Fruit fly (Drosophila melanogaster) whole organism, embryonic: ENCODE data around the gene Jarid2.

ENCODE experiments used
- Adf1 ChIP-seq: fragments of 200-800 bp; sonication (Bioruptor generic); IDR thresholded peaks from 2 replicates; pipeline ENCODE4 v1.3.6; 2022; ENCODE audit warnings: missing biosample characterization, missing genetic modification characterization
- Bdp1 ChIP-seq: fragments of 200-800 bp; sonication (Bioruptor generic); optimal IDR thresholded peaks from 3 replicates; lab custom pipeline; 2016; ENCODE audit warnings: missing biosample characterization, missing genetic modification characterization
- CG10543 ChIP-seq: fragments of 200-800 bp; sonication (Bioruptor generic); optimal IDR thresholded peaks from 3 replicates; lab custom pipeline; 2017; ENCODE audit warnings: missing biosample characterization, mild to moderate bottlenecking, missing genetic modification characterization, moderate library complexity
- CG11247 ChIP-seq: fragments of 200-800 bp; sonication (Bioruptor generic); IDR thresholded peaks from 2 replicates; pipeline ENCODE4 v1.3.6; 2022; ENCODE audit warnings: missing biosample characterization, missing genetic modification characterization
- CG11504 ChIP-seq: fragments of 200-800 bp; sonication (Bioruptor generic); optimal IDR thresholded peaks from 3 replicates; lab custom pipeline; 2019; ENCODE audit warnings: missing biosample characterization, mild to moderate bottlenecking, missing genetic modification characterization, moderate library complexity
- CG12391 ChIP-seq: fragments of 200-800 bp; sonication (Bioruptor generic); optimal IDR thresholded peaks from 3 replicates; lab custom pipeline; 2018; ENCODE audit warnings: missing biosample characterization, mild to moderate bottlenecking, missing genetic modification characterization, moderate library complexity
- CG14014 ChIP-seq: fragments of 200-800 bp; sonication (Bioruptor generic); IDR thresholded peaks from 2 replicates; pipeline ENCODE4 v1.3.6; 2022; ENCODE audit warnings: missing biosample characterization, missing genetic modification characterization
- CG1647 ChIP-seq: fragments of 200-800 bp; sonication (Bioruptor generic); optimal IDR thresholded peaks from 3 replicates; lab custom pipeline; 2016; ENCODE audit warnings: missing biosample characterization, missing genetic modification characterization
- CG18476 ChIP-seq: fragments of 200-800 bp; sonication (Bioruptor generic); optimal IDR thresholded peaks from 2 replicates; lab custom pipeline; 2016; ENCODE audit warnings: missing biosample characterization, mild to moderate bottlenecking, missing genetic modification characterization
- CG2889 ChIP-seq: fragments of 200-800 bp; sonication (Bioruptor generic); IDR thresholded peaks from 3 replicates; pipeline ENCODE4 v1.3.6; 2022; ENCODE audit warnings: missing biosample characterization, missing genetic modification characterization
- CG31224 ChIP-seq: fragments of 200-800 bp; sonication (Bioruptor generic); IDR thresholded peaks from 2 replicates; pipeline ENCODE4 v1.3.6; 2022; ENCODE audit warnings: missing biosample characterization, missing genetic modification characterization
- CG32772 ChIP-seq: fragments of 200-800 bp; sonication (Bioruptor generic); IDR thresholded peaks from 2 replicates; pipeline ENCODE4 v1.3.6; 2022; ENCODE audit warnings: missing biosample characterization, missing genetic modification characterization
- CG34376 ChIP-seq: fragments of 200-800 bp; sonication (Bioruptor generic); optimal IDR thresholded peaks from 2 replicates; lab custom pipeline; 2018; ENCODE audit warnings: missing biosample characterization, mild to moderate bottlenecking, missing genetic modification characterization
- CG3838 ChIP-seq: fragments of 200-800 bp; sonication (Bioruptor generic); optimal IDR thresholded peaks from 3 replicates; lab custom pipeline; 2016; ENCODE audit warnings: missing biosample characterization, missing genetic modification characterization
- CG42726 ChIP-seq: fragments of 200-800 bp; sonication (Bioruptor generic); IDR thresholded peaks from 2 replicates; pipeline ENCODE4 v1.3.6; 2022; ENCODE audit warnings: missing biosample characterization, missing genetic modification characterization; ENCODE audit not compliant: partially characterized antibody
- CG4360 ChIP-seq: fragments of 200-800 bp; sonication (Bioruptor generic); IDR thresholded peaks from 2 replicates; pipeline ENCODE4 v1.3.6; 2022; ENCODE audit warnings: missing biosample characterization, missing genetic modification characterization
- CG4617 ChIP-seq: fragments of 200-800 bp; sonication (Bioruptor generic); optimal IDR thresholded peaks from 3 replicates; lab custom pipeline; 2016; ENCODE audit warnings: missing biosample characterization, missing genetic modification characterization, borderline replicate concordance
- CG8281 ChIP-seq: fragments of 200-800 bp; sonication (Bioruptor generic); optimal IDR thresholded peaks from 2 replicates; lab custom pipeline; 2018; ENCODE audit warnings: missing biosample characterization, mild to moderate bottlenecking, missing genetic modification characterization, moderate library complexity
- CG8765 ChIP-seq: fragments of 200-800 bp; sonication (Bioruptor generic); IDR thresholded peaks from 2 replicates; pipeline ENCODE4 v1.3.6; 2022; ENCODE audit warnings: missing biosample characterization, missing genetic modification characterization
- CG9932 ChIP-seq: fragments of 200-800 bp; sonication (Bioruptor generic); IDR thresholded peaks from 2 replicates; pipeline ENCODE4 v1.3.6; 2022; ENCODE audit warnings: missing biosample characterization, missing genetic modification characterization
- CoRest ChIP-seq: fragments of 200-800 bp; sonication (Bioruptor generic); optimal IDR thresholded peaks from 3 replicates; lab custom pipeline; 2018; ENCODE audit warnings: missing biosample characterization, mild to moderate bottlenecking, missing genetic modification characterization, moderate library complexity
- E2f1 ChIP-seq: fragments of 200-800 bp; sonication (Bioruptor generic); IDR thresholded peaks from 2 replicates; pipeline ENCODE4 v1.3.6; 2022; ENCODE audit warnings: missing biosample characterization, missing genetic modification characterization
- E2f2 ChIP-seq: fragments of 200-800 bp; sonication (Bioruptor generic); IDR thresholded peaks from 2 replicates; pipeline ENCODE4 v1.3.6; 2022; ENCODE audit warnings: missing biosample characterization, missing genetic modification characterization
- Hsf ChIP-seq: fragments of 200-800 bp; sonication (Bioruptor generic); optimal IDR thresholded peaks from 3 replicates; lab custom pipeline; 2016; ENCODE audit warnings: missing biosample characterization, missing genetic modification characterization
- Lpt ChIP-seq: fragments of >200 bp; optimal IDR thresholded peaks from 2 replicates; lab custom pipeline; 2018; ENCODE audit warnings: missing biosample characterization, missing genetic modification characterization
- NFAT ChIP-seq: fragments of 200-800 bp; sonication (Bioruptor generic); IDR thresholded peaks from 2 replicates; pipeline ENCODE4 v1.3.6; 2022; ENCODE audit warnings: missing biosample characterization, missing genetic modification characterization
- Oli ChIP-seq: fragments of 200-800 bp; sonication (Bioruptor generic); optimal IDR thresholded peaks from 2 replicates; lab custom pipeline; 2018; ENCODE audit warnings: missing biosample characterization, mild to moderate bottlenecking, missing genetic modification characterization, moderate library complexity
- Ptx1 ChIP-seq: fragments of 200-800 bp; sonication (Bioruptor generic); IDR thresholded peaks from 2 replicates; pipeline ENCODE4 v1.3.6; 2022; ENCODE audit warnings: missing biosample characterization, missing genetic modification characterization
- Rx ChIP-seq: fragments of 200-800 bp; sonication (Bioruptor generic); IDR thresholded peaks from 2 replicates; pipeline ENCODE4 v1.3.6; 2022; ENCODE audit warnings: missing biosample characterization, missing genetic modification characterization
- ap ChIP-seq: fragments of 200-800 bp; sonication (Bioruptor generic); IDR thresholded peaks from 2 replicates; pipeline ENCODE4 v1.3.6; 2022; ENCODE audit warnings: missing biosample characterization, missing genetic modification characterization
- ash1 ChIP-seq: fragments of 200-800 bp; sonication (Bioruptor generic); optimal IDR thresholded peaks from 2 replicates; lab custom pipeline; 2018; ENCODE audit warnings: missing biosample characterization, mild to moderate bottlenecking, missing genetic modification characterization
- br ChIP-seq: fragments of >200 bp; optimal IDR thresholded peaks from 2 replicates; lab custom pipeline; 2017
- caup ChIP-seq: fragments of 200-800 bp; sonication (Bioruptor generic); optimal IDR thresholded peaks from 3 replicates; lab custom pipeline; 2017; ENCODE audit warnings: missing biosample characterization, mild to moderate bottlenecking, missing genetic modification characterization, moderate library complexity; ENCODE audit not compliant: severe bottlenecking
- ci ChIP-seq: fragments of 200-800 bp; sonication (Bioruptor generic); IDR thresholded peaks from 3 replicates; pipeline ENCODE4 v1.3.6; 2022; ENCODE audit warnings: missing biosample characterization, missing genetic modification characterization
- dan ChIP-seq: fragments of 200-800 bp; sonication (Bioruptor generic); IDR thresholded peaks from 2 replicates; pipeline ENCODE4 v1.3.6; 2022; ENCODE audit warnings: missing biosample characterization, missing genetic modification characterization
- dimm ChIP-seq: fragments of 200-800 bp; sonication (Bioruptor generic); IDR thresholded peaks from 2 replicates; pipeline ENCODE4 v1.3.6; 2022; ENCODE audit warnings: missing biosample characterization, missing genetic modification characterization
- dpn ChIP-seq, 2 experiments: fragments of 200-800 bp; sonication (Bioruptor generic); optimal IDR thresholded peaks; 3 replicates each; lab custom pipeline; 2016; ENCODE audit warnings: missing biosample characterization in 2 of 2, missing genetic modification characterization in 2 of 2
- emc ChIP-seq: fragments of 200-800 bp; sonication (Bioruptor generic); optimal IDR thresholded peaks from 2 replicates; lab custom pipeline; 2016; ENCODE audit warnings: missing biosample characterization, missing genetic modification characterization
- fd102C ChIP-seq: fragments of 200-800 bp; sonication (Bioruptor generic); optimal IDR thresholded peaks from 2 replicates; lab custom pipeline; 2018; ENCODE audit warnings: missing biosample characterization, mild to moderate bottlenecking, missing genetic modification characterization, moderate library complexity
- gcm ChIP-seq: fragments of 200-800 bp; sonication (Bioruptor generic); optimal IDR thresholded peaks from 2 replicates; lab custom pipeline; 2019; ENCODE audit warnings: missing biosample characterization, mild to moderate bottlenecking, missing genetic modification characterization, moderate library complexity
- ind ChIP-seq: fragments of 200-800 bp; sonication (Bioruptor generic); optimal IDR thresholded peaks from 3 replicates; lab custom pipeline; 2016; ENCODE audit warnings: missing biosample characterization, missing genetic modification characterization
- inv ChIP-seq: fragments of 200-800 bp; sonication (Bioruptor generic); IDR thresholded peaks from 2 replicates; pipeline ENCODE4 v1.3.6; 2022; ENCODE audit warnings: missing biosample characterization, missing genetic modification characterization; ENCODE audit not compliant: partially characterized antibody
- jigr1 ChIP-seq: fragments of 200-800 bp; sonication (Bioruptor generic); IDR thresholded peaks from 3 replicates; pipeline ENCODE4 v1.3.6; 2022; ENCODE audit warnings: missing biosample characterization, missing genetic modification characterization
- kay ChIP-seq: fragments of 200-800 bp; sonication (Bioruptor generic); optimal IDR thresholded peaks from 2 replicates; lab custom pipeline; 2016; ENCODE audit warnings: missing biosample characterization, missing genetic modification characterization
- nom ChIP-seq: fragments of 200-800 bp; sonication (Bioruptor generic); optimal IDR thresholded peaks from 2 replicates; lab custom pipeline; 2017; ENCODE audit warnings: missing biosample characterization, missing genetic modification characterization, mild to moderate bottlenecking, moderate library complexity, missing genetic modification reagents
- pros ChIP-seq: fragments of 200-800 bp; sonication (Bioruptor generic); optimal IDR thresholded peaks from 3 replicates; lab custom pipeline; 2019; ENCODE audit warnings: missing biosample characterization, mild to moderate bottlenecking, missing genetic modification characterization, moderate library complexity
- rib ChIP-seq: fragments of 200-800 bp; sonication (Bioruptor generic); IDR thresholded peaks from 2 replicates; pipeline ENCODE4 v1.3.6; 2022; ENCODE audit warnings: missing biosample characterization, missing genetic modification characterization
- scrt ChIP-seq: fragments of 200-800 bp; sonication (Bioruptor generic); optimal IDR thresholded peaks from 2 replicates; lab custom pipeline; 2018; ENCODE audit warnings: missing biosample characterization, mild to moderate bottlenecking, missing genetic modification characterization, moderate library complexity
- tgo ChIP-seq: fragments of 200-800 bp; sonication (Bioruptor generic); IDR thresholded peaks from 3 replicates; pipeline ENCODE4 v1.3.6; 2022; ENCODE audit warnings: missing biosample characterization, missing genetic modification characterization
- tll ChIP-seq, 2 experiments: fragments of 200-800 bp in 1 of 2; fragments of >200 bp in 1 of 2; sonication (Bioruptor generic) in 1 of 2; optimal IDR thresholded peaks; 2 replicates each; lab custom pipeline; 2017 to 2019; ENCODE audit warnings: missing biosample characterization in 2 of 2, missing genetic modification characterization in 2 of 2, mild to moderate bottlenecking in 1 of 2, moderate library complexity in 1 of 2
- tx ChIP-seq: fragments of 200-800 bp; sonication (Bioruptor generic); optimal IDR thresholded peaks from 2 replicates; lab custom pipeline; 2016; ENCODE audit warnings: missing biosample characterization, missing genetic modification characterization

The Jarid2 gene

DNA sequence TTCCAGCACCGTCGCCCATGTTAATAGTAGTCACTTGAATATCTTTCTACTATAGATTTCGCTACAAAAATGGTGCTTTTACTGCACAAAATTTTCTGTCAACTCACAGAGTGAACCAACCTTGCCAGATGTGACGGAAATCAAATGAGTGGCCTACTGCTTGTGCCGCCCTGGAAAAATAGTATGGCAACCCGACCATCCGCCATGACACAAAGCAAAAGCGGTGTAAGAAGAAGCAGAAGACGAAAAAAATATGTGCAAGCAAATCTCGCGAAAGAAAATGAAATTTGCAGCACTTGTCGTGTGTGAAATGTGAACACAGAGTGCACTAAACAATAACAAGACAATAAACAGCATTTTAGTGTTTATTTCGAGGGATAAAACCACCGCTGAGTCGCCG, at the start of gene Jarid2, which contains the start of gene Uch-L5:
TSS of gene Jarid2 (plus strand) at position 210 of the 400 bp plus-strand sequence.
TSS of gene Uch-L5 (minus strand) at position 137 of the 400 bp plus-strand sequence.
- peak; percentile 37 for TF ChIP-seq caup (GFP tag; lab: Kevin White, UChicago)
- peak; percentile 40 for TF ChIP-seq nom (GFP tag; lab: Kevin White, UChicago)
- no peak for TF ChIP-seq Lpt (GFP tag; lab: Kevin White, UChicago)
- peak; percentile 31; the same call in 1 of the 2 replicates for TF ChIP-seq CG32772 (GFP tag; lab: Robert Waterston, UW)
- TF ChIP-seq tgo (GFP tag; lab: Robert Waterston, UW), result no peak
- no peak for TF ChIP-seq CG3838
- TF ChIP-seq CoRest (tag; lab: Kevin White, UChicago), result peak; percentile 28
- peak; percentile 46 for TF ChIP-seq ash1
- peak; percentile 69 for TF ChIP-seq NFAT (GFP tag; lab: Robert Waterston, UW)
- TF ChIP-seq CG8765 (GFP tag; lab: Robert Waterston, UW), result no peak
- TF ChIP-seq CG8281 (tag; lab: Kevin White, UChicago), result no peak
- no peak for TF ChIP-seq Oli (tag; lab: Kevin White, UChicago)
- TF ChIP-seq scrt (GFP tag; lab: Kevin White, UChicago), result no peak
- no peak for TF ChIP-seq ap (GFP tag; lab: Robert Waterston, UW)
- peak; percentile 12 for TF ChIP-seq CG4360 (GFP tag; lab: Robert Waterston, UW)
- peak; percentile 43; the same call in 1 of the 2 replicates for TF ChIP-seq Rx (GFP tag; lab: Robert Waterston, UW)
- peak; percentile 46 for TF ChIP-seq CG1647 (GFP tag; lab: Kevin White, UChicago)
- peak; percentile 67 for TF ChIP-seq CG42726 (GFP tag; lab: Robert Waterston, UW)
- TF ChIP-seq Ptx1 (GFP tag; lab: Robert Waterston, UW), result 0 out of 2 replicates have a peak, but pooled peaks have one; percentile 23
- TF ChIP-seq pros (GFP tag; lab: Kevin White, UChicago), result no peak
- no peak for TF ChIP-seq jigr1 (GFP tag; lab: Robert Waterston, UW)
- TF ChIP-seq dpn (GFP tag; optimal IDR thresholded peaks at IDR 0.05; lab: Kevin White, UChicago), result peak; percentile 33 to 57
- TF ChIP-seq Adf1 (GFP tag; lab: Robert Waterston, UW), result peak; percentile 60
- peak; percentile 43 for TF ChIP-seq Hsf
- TF ChIP-seq CG12391, result peak; percentile 54
- TF ChIP-seq ind, result peak; percentile 63
- TF ChIP-seq CG18476 (GFP tag; lab: Kevin White, UChicago), result no peak
- peak; percentile 42 for TF ChIP-seq CG34376 (GFP tag; lab: Kevin White, UChicago)
- no peak for TF ChIP-seq CG31224 (GFP tag; lab: Robert Waterston, UW)
- no peak for TF ChIP-seq br (lab: Kevin White, UChicago)
- TF ChIP-seq ci, result peak; percentile 79; the same call in 2 of the 3 replicates
- no peak for TF ChIP-seq CG2889 (GFP tag; lab: Robert Waterston, UW)
- TF ChIP-seq kay, result peak; percentile 51
- TF ChIP-seq gcm (GFP tag; lab: Kevin White, UChicago), result peak; percentile 17
- 0 out of 2 replicates have a peak, but pooled peaks have one; percentile 6 for TF ChIP-seq CG11247 (GFP tag; lab: Robert Waterston, UW)
- no peak for TF ChIP-seq dan (GFP tag; lab: Robert Waterston, UW)
- TF ChIP-seq CG11504 (tag; lab: Kevin White, UChicago), result no peak
- TF ChIP-seq dimm (GFP tag; lab: Robert Waterston, UW), result no peak
- no peak for TF ChIP-seq CG14014 (GFP tag; lab: Robert Waterston, UW)
- no peak for TF ChIP-seq E2f1 (GFP tag; lab: Robert Waterston, UW)
- TF ChIP-seq Bdp1 (GFP tag; lab: Kevin White, UChicago), result peak; percentile 24
- TF ChIP-seq inv (GFP tag; lab: Robert Waterston, UW), result peak; percentile 41; the same call in 1 of the 2 replicates
- peak; percentile 97 for TF ChIP-seq CG4617 (GFP tag; lab: Kevin White, UChicago)
- TF ChIP-seq tx, result peak; percentile 8
- peak; percentile 34 for TF ChIP-seq emc (GFP tag; lab: Kevin White, UChicago)
- peak; percentile 60 for TF ChIP-seq E2f2
- TF ChIP-seq CG10543 (GFP tag; lab: Kevin White, UChicago), result peak; percentile 44
- peak; percentile 81 for TF ChIP-seq rib (GFP tag; lab: Robert Waterston, UW)
- peak in 1 of 2 experiments; percentile 22 for TF ChIP-seq tll (GFP tag; optimal IDR thresholded peaks at IDR 0.05; lab: Kevin White, UChicago)
- peak; percentile 23; the same call in 1 of the 2 replicates for TF ChIP-seq CG9932 (GFP tag; lab: Robert Waterston, UW)
- TF ChIP-seq fd102C (GFP tag; lab: Kevin White, UChicago), result no peak
